Worm (Caenorhabditis elegans): ENCODE results near the gene F54B11.5.

- TF ChIP-seq nhr-237 (tag; optimal IDR thresholded peaks at IDR 0.05) (no peak), zag-1 (tag; optimal IDR thresholded peaks at IDR 0.05) (no peak), pha-4 (GFP tag; IDR thresholded peaks at IDR 0.05) (no peak), pha-4 (tag; optimal IDR thresholded peaks at IDR 0.05) (no peak), gei-8 (GFP tag; optimal IDR thresholded peaks at IDR 0.05) (no peak)
These were observed 25.8 kb upstream of the F54B11.5 start, which contains the start of gene Y12A6A.1 for ce11 chrX:13621628-13622027.
